Fruit fly (Drosophila melanogaster) whole organism, prepupa: ENCODE results near the gene CG14818.

Experiments used
- Blimp-1 ChIP-seq: fragments of 200-800 bp; sonication (Bioruptor generic); optimal IDR thresholded peaks from 3 replicates; lab custom pipeline; 2017; ENCODE audit warnings: missing biosample characterization, missing genetic modification characterization, mild to moderate bottlenecking, moderate library complexity, missing genetic modification reagents
- CG10631 ChIP-seq: fragments of 200-800 bp; sonication (Bioruptor generic); optimal IDR thresholded peaks from 2 replicates; lab custom pipeline; 2016; ENCODE audit warnings: missing biosample characterization, missing genetic modification characterization
- CG10669 ChIP-seq: fragments of 200-800 bp; sonication (Bioruptor generic); optimal IDR thresholded peaks from 3 replicates; lab custom pipeline; 2018; ENCODE audit warnings: missing biosample characterization, mild to moderate bottlenecking, missing genetic modification characterization, moderate library complexity
- CG11294 ChIP-seq: fragments of 200-800 bp; sonication (Bioruptor generic); IDR thresholded peaks from 2 replicates; pipeline ENCODE4 v1.3.6; 2022; ENCODE audit warnings: missing biosample characterization, missing genetic modification characterization
- CG11762 ChIP-seq: fragments of 200-800 bp; sonication (Bioruptor generic); optimal IDR thresholded peaks from 3 replicates; lab custom pipeline; 2016; ENCODE audit warnings: missing biosample characterization, missing genetic modification characterization; ENCODE audit not compliant: insufficient read depth
- CG11902 ChIP-seq: fragments of 200-800 bp; sonication (Bioruptor generic); optimal IDR thresholded peaks from 3 replicates; lab custom pipeline; 2016; ENCODE audit warnings: missing biosample characterization, missing genetic modification characterization
- CG15336 ChIP-seq: fragments of 200-800 bp; sonication (Bioruptor generic); IDR thresholded peaks from 2 replicates; pipeline ENCODE4 v1.3.6; 2022; ENCODE audit warnings: missing biosample characterization, missing genetic modification characterization
- CG16779 ChIP-seq: fragments of 200-800 bp; sonication (Bioruptor generic); optimal IDR thresholded peaks from 3 replicates; lab custom pipeline; 2017; ENCODE audit warnings: missing biosample characterization, mild to moderate bottlenecking, missing genetic modification characterization
- CG3032 ChIP-seq: fragments of 200-800 bp; optimal IDR thresholded peaks from 2 replicates; lab custom pipeline; 2019; ENCODE audit warnings: missing biosample characterization, mild to moderate bottlenecking, missing genetic modification characterization, moderate library complexity
- CG32006 ChIP-seq: fragments of 200-800 bp; sonication (Bioruptor generic); optimal IDR thresholded peaks from 3 replicates; lab custom pipeline; 2017; ENCODE audit warnings: missing biosample characterization, mild to moderate bottlenecking, missing genetic modification characterization
- CG34406 ChIP-seq: fragments of 200-800 bp; sonication (Bioruptor generic); optimal IDR thresholded peaks from 3 replicates; lab custom pipeline; 2016; ENCODE audit warnings: missing biosample characterization, missing genetic modification characterization
- CG6163 ChIP-seq: fragments of 200-800 bp; sonication (Bioruptor generic); IDR thresholded peaks from 3 replicates; pipeline ENCODE4 v1.3.6; 2022; ENCODE audit warnings: missing biosample characterization, missing genetic modification characterization
- CG6276 ChIP-seq: fragments of 200-800 bp; sonication (Bioruptor generic); optimal IDR thresholded peaks from 2 replicates; lab custom pipeline; 2017; ENCODE audit warnings: missing biosample characterization, mild to moderate bottlenecking, missing genetic modification characterization
- CG6792 ChIP-seq: fragments of 200-800 bp; sonication (Bioruptor generic); optimal IDR thresholded peaks from 3 replicates; lab custom pipeline; 2016; ENCODE audit warnings: missing biosample characterization, missing genetic modification characterization
- CG6854 ChIP-seq: fragments of 200-800 bp; sonication (Bioruptor generic); optimal IDR thresholded peaks from 2 replicates; lab custom pipeline; 2017; ENCODE audit warnings: missing biosample characterization, mild to moderate bottlenecking, missing genetic modification characterization
- CG8119 ChIP-seq: fragments of 200-800 bp; sonication (Bioruptor generic); IDR thresholded peaks from 3 replicates; pipeline ENCODE4 v1.3.6; 2022; ENCODE audit warnings: missing biosample characterization, missing genetic modification characterization
- CG8319 ChIP-seq: fragments of 200-800 bp; sonication (Bioruptor generic); optimal IDR thresholded peaks from 3 replicates; lab custom pipeline; 2016; ENCODE audit warnings: missing biosample characterization, missing genetic modification characterization
- CG8632 ChIP-seq: fragments of 200-800 bp; sonication (Bioruptor generic); optimal IDR thresholded peaks from 3 replicates; lab custom pipeline; 2016; ENCODE audit warnings: missing biosample characterization, missing genetic modification characterization
- CG9139 ChIP-seq: fragments of 200-800 bp; sonication (Bioruptor generic); optimal IDR thresholded peaks from 3 replicates; lab custom pipeline; 2017; ENCODE audit warnings: missing biosample characterization, mild to moderate bottlenecking, missing genetic modification characterization
- Eip75B ChIP-seq: fragments of 200-800 bp; sonication (Bioruptor generic); optimal IDR thresholded peaks from 3 replicates; lab custom pipeline; 2016; ENCODE audit warnings: missing biosample characterization, missing genetic modification characterization
- Eip78C ChIP-seq: fragments of 200-800 bp; sonication (Bioruptor generic); peaks from one replicate; lab custom pipeline; 2016; ENCODE audit warnings: missing biosample characterization, missing genetic modification characterization
- Ets96B ChIP-seq: fragments of 200-800 bp; optimal IDR thresholded peaks from 2 replicates; lab custom pipeline; 2019; ENCODE audit warnings: missing biosample characterization, mild to moderate bottlenecking, missing genetic modification characterization, moderate library complexity
- Gug ChIP-seq: fragments of 200-800 bp; sonication (Bioruptor generic); IDR thresholded peaks from 2 replicates; pipeline ENCODE4 v1.3.6; 2022; ENCODE audit warnings: missing biosample characterization, missing genetic modification characterization
- Hr39 ChIP-seq: fragments of 200-800 bp; sonication (Bioruptor generic); optimal IDR thresholded peaks from 2 replicates; lab custom pipeline; 2016; ENCODE audit warnings: missing biosample characterization, missing genetic modification characterization
- Lpt ChIP-seq: fragments of 200-800 bp; sonication (Bioruptor generic); optimal IDR thresholded peaks from 3 replicates; lab custom pipeline; 2016; ENCODE audit warnings: missing biosample characterization, missing genetic modification characterization
- Met ChIP-seq: fragments of 200-800 bp; sonication (Bioruptor generic); optimal IDR thresholded peaks from 3 replicates; lab custom pipeline; 2016; ENCODE audit warnings: missing biosample characterization, missing genetic modification characterization
- OdsH ChIP-seq: fragments of 200-800 bp; sonication (Bioruptor generic); optimal IDR thresholded peaks from 3 replicates; lab custom pipeline; 2016; ENCODE audit warnings: missing biosample characterization, missing genetic modification characterization
- Smox ChIP-seq: fragments of 200-800 bp; sonication (Bioruptor generic); optimal IDR thresholded peaks from 3 replicates; lab custom pipeline; 2016; ENCODE audit warnings: missing biosample characterization, missing genetic modification characterization
- Sox102F ChIP-seq: fragments of 200-800 bp; sonication (Bioruptor generic); optimal IDR thresholded peaks from 2 replicates; lab custom pipeline; 2016; ENCODE audit warnings: missing biosample characterization, mild to moderate bottlenecking, missing genetic modification characterization
- Sox14 ChIP-seq: fragments of 200-800 bp; sonication (Bioruptor generic); optimal IDR thresholded peaks from 3 replicates; lab custom pipeline; 2016; ENCODE audit warnings: missing biosample characterization, missing genetic modification characterization
- Sox15 ChIP-seq: fragments of 200-800 bp; sonication (Bioruptor generic); optimal IDR thresholded peaks from 3 replicates; lab custom pipeline; 2016; ENCODE audit warnings: missing biosample characterization, missing genetic modification characterization
- achi ChIP-seq: fragments of 200-800 bp; sonication (Bioruptor generic); optimal IDR thresholded peaks from 3 replicates; lab custom pipeline; 2016; ENCODE audit warnings: missing biosample characterization, missing genetic modification characterization
- cyc ChIP-seq: fragments of 200-800 bp; sonication (Bioruptor generic); optimal IDR thresholded peaks from 3 replicates; lab custom pipeline; 2016; ENCODE audit warnings: missing biosample characterization, missing genetic modification characterization
- dsx ChIP-seq: fragments of 200-800 bp; optimal IDR thresholded peaks from 3 replicates; lab custom pipeline; 2019; ENCODE audit warnings: missing biosample characterization, mild to moderate bottlenecking, missing genetic modification characterization, moderate library complexity; ENCODE audit not compliant: poor library complexity, severe bottlenecking
- eg ChIP-seq: fragments of 200-800 bp; sonication (Bioruptor generic); IDR thresholded peaks from 3 replicates; pipeline ENCODE4 v1.3.6; 2022; ENCODE audit warnings: missing biosample characterization, missing genetic modification characterization
- esn ChIP-seq: fragments of 200-800 bp; sonication (Bioruptor generic); optimal IDR thresholded peaks from 2 replicates; lab custom pipeline; 2016; ENCODE audit warnings: missing biosample characterization, mild to moderate bottlenecking, missing genetic modification characterization, moderate library complexity
- fd59A ChIP-seq: fragments of 200-800 bp; sonication (Bioruptor generic); optimal IDR thresholded peaks from 2 replicates; lab custom pipeline; 2017; ENCODE audit warnings: missing biosample characterization, mild to moderate bottlenecking, missing genetic modification characterization, missing genetic modification reagents
- fd85E ChIP-seq: fragments of 200-800 bp; sonication (Bioruptor generic); optimal IDR thresholded peaks from 3 replicates; lab custom pipeline; 2016; ENCODE audit warnings: missing biosample characterization, missing genetic modification characterization
- fkh ChIP-seq: fragments of 200-800 bp; sonication (Bioruptor generic); optimal IDR thresholded peaks from 3 replicates; lab custom pipeline; 2017; ENCODE audit warnings: missing biosample characterization, mild to moderate bottlenecking, missing genetic modification characterization, moderate library complexity
- lz ChIP-seq: fragments of 200-800 bp; sonication (Bioruptor generic); optimal IDR thresholded peaks from 3 replicates; lab custom pipeline; 2016; ENCODE audit warnings: missing biosample characterization, missing genetic modification characterization
- net ChIP-seq: fragments of 200-800 bp; sonication (Bioruptor generic); optimal IDR thresholded peaks from 3 replicates; lab custom pipeline; 2016; ENCODE audit warnings: missing biosample characterization, missing genetic modification characterization
- pdm3 ChIP-seq: fragments of 200-800 bp; sonication (Bioruptor generic); optimal IDR thresholded peaks from 3 replicates; lab custom pipeline; 2016; ENCODE audit warnings: missing biosample characterization, missing genetic modification characterization
- salr ChIP-seq, 2 experiments: fragments of 200-800 bp; sonication (Bioruptor generic); optimal IDR thresholded peaks; 3 replicates each; lab custom pipeline; 2016 to 2018; ENCODE audit warnings: missing biosample characterization in 2 of 2, missing genetic modification characterization in 2 of 2, mild to moderate bottlenecking in 1 of 2
- spab ChIP-seq: fragments of 200-800 bp; sonication (Bioruptor generic); optimal IDR thresholded peaks from 2 replicates; lab custom pipeline; 2017; ENCODE audit warnings: missing biosample characterization, mild to moderate bottlenecking, missing genetic modification characterization, missing genetic modification reagents
- ss ChIP-seq, 2 experiments: fragments of 200-800 bp; sonication (Bioruptor generic); optimal IDR thresholded peaks; 2 replicates in 1 of 2; 3 replicates in 1 of 2; lab custom pipeline; 2017 to 2018; ENCODE audit warnings: mild to moderate bottlenecking in 2 of 2, missing biosample characterization in 2 of 2, missing genetic modification characterization in 2 of 2, moderate library complexity in 1 of 2
- svp ChIP-seq: fragments of 200-800 bp; sonication (Bioruptor generic); peaks from one replicate; lab custom pipeline; 2016; ENCODE audit warnings: missing biosample characterization, missing genetic modification characterization
- topi ChIP-seq: fragments of 200-800 bp; sonication (Bioruptor generic); optimal IDR thresholded peaks from 3 replicates; lab custom pipeline; 2016; ENCODE audit warnings: missing biosample characterization, missing genetic modification characterization
- vri ChIP-seq: fragments of 200-800 bp; sonication (Bioruptor generic); optimal IDR thresholded peaks from 3 replicates; lab custom pipeline; 2016; ENCODE audit warnings: missing biosample characterization, mild to moderate bottlenecking, missing genetic modification characterization

Gene CG14818

dm6 chrX:1908757-1909156, 29.2 kb upstream of the CG14818 start, which contains the start of the genes Edem1 and Rbcn-3B (continued):
- TF ChIP-seq CG6792 = no peak
- peak; percentile 69 for TF ChIP-seq CG16779 (tag; lab: Kevin White, UChicago)
- peak; percentile 45 for TF ChIP-seq Lpt (GFP tag; lab: Kevin White, UChicago)
- peak; percentile 36 for TF ChIP-seq topi
- TF ChIP-seq CG8319 (GFP tag; lab: Kevin White, UChicago) = no peak
- no peak for TF ChIP-seq pdm3
- no peak for TF ChIP-seq CG10669
- no peak for TF ChIP-seq vri
- peak; percentile 83 for TF ChIP-seq dsx
- TF ChIP-seq Met = no peak
- TF ChIP-seq CG9139 = peak; percentile 40
- no peak for TF ChIP-seq CG11902
- TF ChIP-seq OdsH = no peak
- TF ChIP-seq CG6276 (GFP tag; lab: Kevin White, UChicago) = peak; percentile 70
- TF ChIP-seq fd59A (GFP tag; lab: Kevin White, UChicago) = no peak
- no peak for TF ChIP-seq ss (GFP tag; optimal IDR thresholded peaks at IDR 0.05; lab: Kevin White, UChicago)
- peak; percentile 27 for TF ChIP-seq CG6854 (GFP tag; lab: Kevin White, UChicago)
- no peak for TF ChIP-seq CG8632 (GFP tag; lab: Kevin White, UChicago)

- TF ChIP-seq net (GFP tag; lab: Kevin White, UChicago) (peak; percentile 25), Ets96B (tag; lab: Kevin White, UChicago) (peak; percentile 56), Sox15 (GFP tag; lab: Kevin White, UChicago) (peak; percentile 27), fd85E (GFP tag; lab: Kevin White, UChicago) (no peak), OdsH (peak; percentile 47), CG9139 (no peak), Sox14 (peak; percentile 55), CG6854 (GFP tag; lab: Kevin White, UChicago) (peak; percentile 27), pdm3 (peak; percentile 56), Hr39 (GFP tag; lab: Kevin White, UChicago) (peak; percentile 31), Eip75B (peak; percentile 56), lz (GFP tag; lab: Kevin White, UChicago) (peak; percentile 43), achi (peak; percentile 58), CG11762 (GFP tag; lab: Kevin White, UChicago) (peak; percentile 1), CG3032 (tag; lab: Kevin White, UChicago) (peak; percentile 60), Blimp-1 (GFP tag; lab: Kevin White, UChicago) (no peak), Lpt (GFP tag; lab: Kevin White, UChicago) (no peak), svp (peak; percentile 84), esn (GFP tag; lab: Kevin White, UChicago) (peak; percentile 58), vri (peak; percentile 40), fkh (GFP tag; lab: Kevin White, UChicago) (no peak), topi (peak; percentile 71), CG11294 (GFP tag; lab: Robert Waterston, UW) (no peak), CG10669 (peak; percentile 61), ss (GFP tag; optimal IDR thresholded peaks at IDR 0.05; lab: Kevin White, UChicago) (peak; percentile 27 to 60), spab (GFP tag; lab: Kevin White, UChicago) (peak; percentile 34), CG11902 (peak; percentile 43), CG32006 (GFP tag; lab: Kevin White, UChicago) (peak; percentile 62), Smox (peak; percentile 37), eg (GFP tag; lab: Robert Waterston, UW) (0 out of 3 replicates have a peak, but pooled peaks have one; percentile 41), Sox102F (peak; percentile 51), CG34406 (peak; percentile 63), fd59A (GFP tag; lab: Kevin White, UChicago) (no peak), CG6163 (peak; percentile 27; the same call in 1 of the 3 replicates), cyc (GFP tag; lab: Kevin White, UChicago) (peak; percentile 65), Eip78C (GFP tag; lab: Kevin White, UChicago) (peak; percentile 89), dsx (peak; percentile 17), Met (peak; percentile 82), CG8119 (GFP tag; lab: Robert Waterston, UW) (peak; percentile 47; the same call in 2 of the 3 replicates), CG15336 (GFP tag; lab: Robert Waterston, UW) (peak; percentile 69), Gug (GFP tag; lab: Robert Waterston, UW) (no peak), CG10631 (peak; percentile 60), CG6276 (GFP tag; lab: Kevin White, UChicago) (peak; percentile 45), salr (GFP tag; optimal IDR thresholded peaks at IDR 0.05; lab: Kevin White, UChicago) (no peak)
Measured at dm6 chrX:1907727-1908264, 28.2 kb upstream of the CG14818 start, which contains the start of gene mip130. TSS of gene mip130 (plus strand) at chrX:1908239.
